Worm (Caenorhabditis elegans) whole organism, L4/young adult: Measurements from ENCODE around the gene pas-7.

Source experiments
- W03F9.2 ChIP-seq: fragments of 150-350 bp; optimal IDR thresholded peaks from 2 replicates; lab custom pipeline; 2014; ENCODE audit warnings: missing biosample characterization, missing genetic modification characterization
- him-1 ChIP-seq: sonication (generic microtip); optimal IDR thresholded peaks from 2 replicates; lab custom pipeline; 2016; ENCODE audit warnings: missing genotype, missing genetic modification reagents, missing genetic modification characterization, missing compliant biosample characterization

DNA sequence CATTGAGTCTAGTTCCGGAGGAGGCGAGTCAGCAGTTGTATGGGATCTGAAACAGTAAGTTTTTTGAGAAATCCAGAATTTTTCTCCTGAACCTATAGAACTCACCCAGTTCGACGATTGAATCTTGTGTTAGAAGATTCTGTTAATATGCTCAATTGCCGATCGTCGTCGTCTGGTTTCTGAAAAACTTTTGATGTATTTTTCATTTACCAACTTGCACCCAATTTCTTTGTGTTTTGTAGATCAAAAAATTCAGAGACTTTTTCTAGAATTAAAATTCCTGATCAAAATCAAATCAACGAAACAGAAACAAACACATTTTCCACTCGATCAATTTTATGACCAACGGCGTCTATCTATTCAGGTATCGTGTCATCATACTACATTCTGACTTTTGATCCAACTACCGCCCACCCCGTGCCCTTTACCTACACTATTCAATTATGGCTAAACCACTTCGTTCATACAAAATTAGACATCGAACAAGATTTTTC is 43.1 kb downstream of the pas-7 start, which contains the start of gene C18D1.2:
- TF ChIP-seq him-1 (tag; lab: Kevin White, UChicago) = no peak
- no peak for TF ChIP-seq W03F9.2
